Worm (Caenorhabditis elegans) whole organism, midembryonic: ENCODE data around the gene R05D3.12.

Source experiments
- flt-1 ChIP-seq: fragments of 200-800 bp; sonication (Bioruptor generic); IDR thresholded peaks from 2 replicates; pipeline ENCODE4 v1.3.6; 2022; ENCODE audit warnings: missing genetic modification characterization, missing compliant biosample characterization
- klf-2 ChIP-seq: fragments of 200-800 bp; sonication (Bioruptor generic); conservative IDR thresholded peaks from 2 replicates; pipeline ENCODE4 v1.3.6; 2022; ENCODE audit warnings: missing genetic modification reagents, missing genetic modification characterization, missing compliant biosample characterization
- med-1 ChIP-seq: sonication (generic microtip); optimal IDR thresholded peaks from 2 replicates; lab custom pipeline; 2017; ENCODE audit warnings: missing genetic modification characterization, mild to moderate bottlenecking, missing compliant biosample characterization, antibody characterized with exemption, missing genetic modification reagents; ENCODE audit not compliant: insufficient read depth
- ref-1 ChIP-seq: fragments of 200-800 bp; sonication (Bioruptor generic); conservative IDR thresholded peaks from 2 replicates; pipeline ENCODE4 v1.3.6; 2022; ENCODE audit warnings: missing genetic modification reagents, missing genetic modification characterization, missing compliant biosample characterization
- tab-1 ChIP-seq: fragments of 200-800 bp; sonication (Bioruptor generic); IDR thresholded peaks from 2 replicates; pipeline ENCODE4 v1.3.6; 2022; ENCODE audit warnings: missing genetic modification characterization, missing compliant biosample characterization

ce11 chrIII:8358213-8358672, 22.5 kb upstream of the R05D3.12 start, which contains the start of the genes R05D3.8 and rfp-1:
- TF ChIP-seq flt-1 (GFP tag; lab: Robert Waterston, UW): no peak
- no peak for TF ChIP-seq tab-1 (GFP tag; lab: Robert Waterston, UW)
- TF ChIP-seq ref-1 (GFP tag; lab: Robert Waterston, UW): no peak
- TF ChIP-seq med-1: no peak
- TF ChIP-seq klf-2 (GFP tag; lab: Robert Waterston, UW): no peak
